Worm (Caenorhabditis elegans) whole organism, mixed stage, embryonic: Measurements from ENCODE around the gene B0001.4.

ENCODE experiments used
- drap-1 ChIP-seq: fragments of 200-800 bp; sonication (Bioruptor generic); optimal IDR thresholded peaks from 3 replicates; lab custom pipeline; 2018; ENCODE audit warnings: mild to moderate bottlenecking, missing genetic modification characterization, missing compliant biosample characterization
- elt-3 ChIP-seq: fragments of 150-350 bp; optimal IDR thresholded peaks from 2 replicates; lab custom pipeline; 2014; ENCODE audit warnings: missing biosample characterization, missing genetic modification characterization

Gene B0001.4

ce11 chrIV:12085120-12085519 is 52.9 kb downstream of the B0001.4 start, which contains the start of gene rbm-34:
rbm-34 (plus strand) TSS chrIV:12085420.
- TF ChIP-seq elt-3, result no peak
- no peak for TF ChIP-seq drap-1
